Worm (Caenorhabditis elegans) whole organism, mixed stage, embryonic: ENCODE measurements around the gene ptp-3.

Experiments
- cnd-1 ChIP-seq: fragments of 200-800 bp; sonication (Bioruptor generic); optimal IDR thresholded peaks from 2 replicates; lab custom pipeline; 2018; ENCODE audit warnings: mild to moderate bottlenecking, missing genetic modification characterization, missing compliant biosample characterization
- elt-3 ChIP-seq: fragments of 150-350 bp; optimal IDR thresholded peaks from 2 replicates; lab custom pipeline; 2014; ENCODE audit warnings: missing biosample characterization, missing genetic modification characterization
- mep-1 ChIP-seq: fragments of 150-350 bp; optimal IDR thresholded peaks from 2 replicates; lab custom pipeline; 2017; ENCODE audit warnings: missing biosample characterization, missing genetic modification reagents, missing genetic modification characterization, inconsistent platforms
- nhr-2 ChIP-seq: fragments of 150-350 bp; optimal IDR thresholded peaks from 2 replicates; lab custom pipeline; 2014; ENCODE audit warnings: missing biosample characterization, missing genetic modification characterization
- nhr-237 ChIP-seq: fragments of 150-350 bp; optimal IDR thresholded peaks from 2 replicates; lab custom pipeline; 2014; ENCODE audit warnings: missing biosample characterization, missing genetic modification characterization
- nhr-28 ChIP-seq: fragments of 150-350 bp; optimal IDR thresholded peaks from 2 replicates; lab custom pipeline; 2014; ENCODE audit warnings: missing biosample characterization, missing genetic modification characterization
- nhr-76 ChIP-seq: sonication (generic microtip); optimal IDR thresholded peaks from 2 replicates; lab custom pipeline; 2017; ENCODE audit warnings: missing biosample characterization, missing genetic modification characterization
- unc-62 ChIP-seq: fragments of 150-350 bp; optimal IDR thresholded peaks from 2 replicates; lab custom pipeline; 2014; ENCODE audit warnings: missing biosample characterization, missing genetic modification reagents, missing genetic modification characterization

- TF ChIP-seq nhr-28 (tag; lab: Kevin White, UChicago) = no peak
- TF ChIP-seq cnd-1 = no peak
- TF ChIP-seq nhr-237 (tag; lab: Kevin White, UChicago) = no peak
- TF ChIP-seq nhr-2 (tag; lab: Kevin White, UChicago) = no peak
- TF ChIP-seq elt-3 (tag; lab: Kevin White, UChicago) = no peak
- TF ChIP-seq unc-62 (GFP tag; lab: Kevin White, UChicago) = no peak
- no peak for TF ChIP-seq mep-1 (tag; lab: Kevin White, UChicago)
- TF ChIP-seq nhr-76 (tag; lab: Kevin White, UChicago) = no peak
These were observed 64.8 kb downstream of the ptp-3 start for ce11 chrII:11040140-11040539.
